Worm (Caenorhabditis elegans) whole organism, young adult: ENCODE measurements around the gene clec-119.
A peak's percentile ranks its signal among the peaks of the same experiment; 100 is the strongest.
"Not testable (repeated sequence)": the region's sequence is repeated elsewhere in the genome, so short reads cannot be mapped to it uniquely, and the experiment has no call there.

Experiments used
- C06A6.2 ChIP-seq: fragments of 200-800 bp; sonication (Bioruptor generic); conservative IDR thresholded peaks from 2 replicates; pipeline ENCODE4 v1.3.6; 2022; ENCODE audit warnings: missing genetic modification characterization, missing compliant biosample characterization
- D2030.7 ChIP-seq: fragments of 200-800 bp; sonication (Bioruptor generic); IDR thresholded peaks from 2 replicates; pipeline ENCODE4 v1.3.6; 2022; ENCODE audit warnings: missing genetic modification reagents, missing genetic modification characterization, missing compliant biosample characterization
- F10E7.11 ChIP-seq: sonication (generic microtip); optimal IDR thresholded peaks from 2 replicates; lab custom pipeline; 2017; ENCODE audit warnings: mild to moderate bottlenecking, missing genetic modification characterization, moderate library complexity, missing compliant biosample characterization
- F52B5.7 ChIP-seq: sonication (generic microtip); optimal IDR thresholded peaks from 2 replicates; lab custom pipeline; 2016; ENCODE audit warnings: mild to moderate bottlenecking, missing genetic modification characterization, missing compliant biosample characterization
- F55B11.4 ChIP-seq: sonication (generic microtip); optimal IDR thresholded peaks from 2 replicates; lab custom pipeline; 2016; ENCODE audit warnings: missing compliant biosample characterization, missing genetic modification characterization, borderline replicate concordance; ENCODE audit not compliant: insufficient read depth
- K11D2.4 ChIP-seq: fragments of 200-800 bp; sonication (Bioruptor generic); IDR thresholded peaks from 2 replicates; pipeline ENCODE4 v1.3.6; 2022; ENCODE audit warnings: missing genetic modification reagents, missing genetic modification characterization, missing compliant biosample characterization
- Y56A3A.18 ChIP-seq: fragments of 200-800 bp; sonication (Bioruptor generic); IDR thresholded peaks from 2 replicates; pipeline ENCODE4 v1.3.6; 2022; ENCODE audit warnings: missing genetic modification reagents, missing genetic modification characterization, missing compliant biosample characterization
- aptf-3 ChIP-seq: fragments of 200-800 bp; sonication (Bioruptor generic); IDR thresholded peaks from 2 replicates; pipeline ENCODE4 v1.3.6; 2022; ENCODE audit warnings: missing genetic modification characterization, missing compliant biosample characterization
- attf-3 ChIP-seq: fragments of 200-800 bp; sonication (Bioruptor generic); conservative IDR thresholded peaks from 2 replicates; pipeline ENCODE4 v1.3.6; 2022; ENCODE audit warnings: missing genetic modification reagents, missing genetic modification characterization, missing compliant biosample characterization
- cebp-1 ChIP-seq, 2 experiments: fragments of 200-800 bp in 1 of 2; sonication (Bioruptor generic) in 1 of 2; sonication (generic microtip) in 1 of 2; IDR thresholded peaks in 1 of 2; optimal IDR thresholded peaks in 1 of 2; 2 replicates each; pipeline versions ENCODE4 v1.3.6 to Lab custom; 2017 to 2022; ENCODE audit warnings: missing compliant biosample characterization in 2 of 2, missing genetic modification characterization in 2 of 2, mild to moderate bottlenecking in 1 of 2, missing genetic modification reagents in 1 of 2, moderate library complexity in 1 of 2
- ceh-40 ChIP-seq: fragments of 200-800 bp; sonication (Bioruptor generic); IDR thresholded peaks from 2 replicates; pipeline ENCODE4 v1.3.6; 2022; ENCODE audit warnings: missing genetic modification characterization, missing compliant biosample characterization
- ceh-91 ChIP-seq: fragments of 200-800 bp; sonication (Bioruptor generic); IDR thresholded peaks from 2 replicates; pipeline ENCODE4 v1.3.6; 2022; ENCODE audit warnings: missing genetic modification reagents, missing genetic modification characterization, missing compliant biosample characterization
- dox-1 ChIP-seq: fragments of 200-800 bp; sonication (Bioruptor generic); IDR thresholded peaks from 2 replicates; pipeline ENCODE4 v1.3.6; 2022; ENCODE audit warnings: missing genetic modification reagents, missing genetic modification characterization, missing compliant biosample characterization
- egl-18 ChIP-seq: fragments of 200-800 bp; sonication (Bioruptor generic); IDR thresholded peaks from 2 replicates; pipeline ENCODE4 v1.3.6; 2022; ENCODE audit warnings: missing genetic modification reagents, missing genetic modification characterization, missing compliant biosample characterization
- fkh-3 ChIP-seq: sonication (generic microtip); optimal IDR thresholded peaks from 2 replicates; lab custom pipeline; 2016; ENCODE audit warnings: mild to moderate bottlenecking, missing genetic modification characterization, missing compliant biosample characterization
- hsf-1 ChIP-seq: fragments of 200-800 bp; sonication (Bioruptor generic); IDR thresholded peaks from 2 replicates; pipeline ENCODE4 v1.3.6; 2022; ENCODE audit warnings: missing genetic modification reagents, missing genetic modification characterization, missing compliant biosample characterization
- let-526 ChIP-seq: fragments of 200-800 bp; sonication (Bioruptor generic); IDR thresholded peaks from 2 replicates; pipeline ENCODE4 v1.3.6; 2022; ENCODE audit warnings: missing genetic modification reagents, missing genetic modification characterization, missing compliant biosample characterization
- lin-54 ChIP-seq: fragments of 200-800 bp; sonication (Bioruptor generic); optimal IDR thresholded peaks from 2 replicates; lab custom pipeline; 2018; ENCODE audit warnings: mild to moderate bottlenecking, missing genetic modification characterization, missing compliant biosample characterization
- lir-1 ChIP-seq: fragments of 200-800 bp; sonication (Bioruptor generic); conservative IDR thresholded peaks from 2 replicates; pipeline ENCODE4 v1.3.6; 2022; ENCODE audit warnings: missing genetic modification reagents, missing genetic modification characterization, missing compliant biosample characterization
- madf-3 ChIP-seq: fragments of 200-800 bp; sonication (Bioruptor generic); IDR thresholded peaks from 2 replicates; pipeline ENCODE4 v1.3.6; 2022; ENCODE audit warnings: missing genetic modification reagents, missing genetic modification characterization, missing compliant biosample characterization
- mcd-1 ChIP-seq: fragments of 200-800 bp; sonication (Bioruptor generic); IDR thresholded peaks from 2 replicates; pipeline ENCODE4 v1.3.6; 2022; ENCODE audit warnings: missing genetic modification reagents, missing genetic modification characterization, missing compliant biosample characterization
- nhr-179 ChIP-seq: sonication (generic microtip); optimal IDR thresholded peaks from 2 replicates; lab custom pipeline; 2016; ENCODE audit warnings: mild to moderate bottlenecking, missing genetic modification characterization, missing compliant biosample characterization
- repo-1 ChIP-seq: sonication (generic microtip); optimal IDR thresholded peaks from 2 replicates; lab custom pipeline; 2017; ENCODE audit warnings: mild to moderate bottlenecking, missing genetic modification characterization, missing compliant biosample characterization
- rpc-1 ChIP-seq, 2 experiments: fragments of 150-350 bp in 1 of 2; sonication (generic microtip) in 1 of 2; optimal IDR thresholded peaks; 2 replicates each; lab custom pipeline; 2014 to 2018; ENCODE audit warnings: missing biosample characterization in 1 of 2, missing genetic modification characterization in 1 of 2, missing genetic modification reagents in 1 of 2, missing genotype in 1 of 2
- snpc-1.1 ChIP-seq: sonication (generic microtip); optimal IDR thresholded peaks from 2 replicates; lab custom pipeline; 2017; ENCODE audit warnings: missing genetic modification characterization, mild to moderate bottlenecking, missing compliant biosample characterization, antibody characterized with exemption, moderate library complexity, missing genotype, missing genetic modification reagents; ENCODE audit not compliant: insufficient read depth
- snpc-4 ChIP-seq, 5 experiments: fragments of 150-350 bp in 1 of 5; sonication (generic microtip) in 4 of 5; optimal IDR thresholded peaks; 2 replicates each; lab custom pipeline; 2014 to 2018; ENCODE audit warnings: missing genetic modification characterization in 5 of 5, missing biosample characterization in 3 of 5, antibody characterized with exemption in 2 of 5, mild to moderate bottlenecking in 2 of 5, missing compliant biosample characterization in 2 of 5, missing genotype in 2 of 5, moderate library complexity in 2 of 5, missing genetic modification reagents in 1 of 5
- somi-1 ChIP-seq: fragments of 200-800 bp; sonication (Bioruptor generic); optimal IDR thresholded peaks from 2 replicates; lab custom pipeline; 2018; ENCODE audit warnings: mild to moderate bottlenecking, missing genetic modification characterization, missing compliant biosample characterization
- zfh-2 ChIP-seq: fragments of 200-800 bp; sonication (Bioruptor generic); conservative IDR thresholded peaks from 2 replicates; pipeline ENCODE4 v1.3.6; 2022; ENCODE audit warnings: missing genetic modification reagents, missing genetic modification characterization, missing compliant biosample characterization
- ztf-22 ChIP-seq: fragments of 200-800 bp; sonication (Bioruptor generic); optimal IDR thresholded peaks from 2 replicates; lab custom pipeline; 2018; ENCODE audit warnings: mild to moderate bottlenecking, missing genetic modification characterization, moderate library complexity, missing compliant biosample characterization
- ztf-3 ChIP-seq: fragments of 200-800 bp; sonication (Bioruptor generic); optimal IDR thresholded peaks from 2 replicates; lab custom pipeline; 2018; ENCODE audit warnings: mild to moderate bottlenecking, missing genetic modification characterization, missing compliant biosample characterization

The clec-119 gene

DNA sequence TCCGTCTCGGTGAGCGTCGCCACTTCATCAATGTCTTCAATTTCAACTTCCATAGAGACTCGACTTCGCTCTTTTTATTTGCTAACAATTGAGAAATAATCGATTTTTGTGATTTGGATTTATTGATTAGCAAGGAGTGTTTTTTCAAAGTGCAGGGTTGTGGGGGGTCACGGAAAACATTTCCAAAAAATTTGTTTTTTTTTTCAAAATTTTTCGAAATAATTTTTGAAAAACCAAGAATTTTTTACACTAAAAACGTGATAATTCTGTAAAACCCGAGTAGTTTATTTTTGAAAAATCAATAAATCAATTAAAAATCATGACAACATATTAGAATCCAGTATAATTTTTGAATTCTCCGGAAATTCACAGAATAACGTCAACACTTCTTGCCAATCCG is 19.7 kb downstream of the clec-119 start, which contains the start of gene Y57G7A.5:
TSS of gene Y57G7A.5 (minus strand) at position 101 of the 400 bp plus-strand sequence.
- TF ChIP-seq snpc-4 (GFP tag; optimal IDR thresholded peaks at IDR 0.05; lab: Kevin White, UChicago), result no peak
- no peak for TF ChIP-seq snpc-4 (tag; optimal IDR thresholded peaks at IDR 0.05; lab: Kevin White, UChicago)
- TF ChIP-seq F52B5.7, result no peak
- no peak for TF ChIP-seq F55B11.4 (tag; lab: Kevin White, UChicago)

- TF ChIP-seq F10E7.11 (tag; lab: Kevin White, UChicago) (no peak), nhr-179 (no peak), ztf-3 (GFP tag; lab: Kevin White, UChicago) (no peak)
Observed at ce11 chrII:1276778-1277177, 21.0 kb downstream of the clec-119 start, which contains the start of gene Y57G7A.11. TSS of gene Y57G7A.11 (minus strand) at chrII:1276878.

DNA sequence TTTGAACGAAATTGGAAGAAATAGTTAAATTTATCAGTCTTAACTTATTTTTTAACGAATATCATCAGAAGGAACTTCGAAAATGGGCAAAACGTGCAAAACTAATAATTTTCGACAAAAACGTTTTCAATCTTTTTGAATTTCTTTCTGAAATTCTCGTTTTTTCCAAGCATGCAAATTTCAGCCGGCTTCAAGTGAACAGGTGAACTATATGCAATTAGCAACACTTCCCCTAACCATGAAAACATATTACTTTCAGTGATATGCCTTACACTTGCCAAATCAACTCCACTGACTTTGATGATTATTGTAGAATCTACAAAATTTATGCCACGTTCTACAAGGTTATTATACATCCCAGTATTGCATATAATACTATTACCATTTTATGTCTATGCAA is 22.6 kb downstream of the clec-119 start, which contains the start of gene srz-63:
TSS of gene srz-63 (plus strand) at position 301 of the 400 bp plus-strand sequence.
- not testable (repeated sequence) for TF ChIP-seq egl-18; madf-3 (GFP tag; lab: Robert Waterston, UW); C06A6.2 (GFP tag; lab: Robert Waterston, UW)

DNA sequence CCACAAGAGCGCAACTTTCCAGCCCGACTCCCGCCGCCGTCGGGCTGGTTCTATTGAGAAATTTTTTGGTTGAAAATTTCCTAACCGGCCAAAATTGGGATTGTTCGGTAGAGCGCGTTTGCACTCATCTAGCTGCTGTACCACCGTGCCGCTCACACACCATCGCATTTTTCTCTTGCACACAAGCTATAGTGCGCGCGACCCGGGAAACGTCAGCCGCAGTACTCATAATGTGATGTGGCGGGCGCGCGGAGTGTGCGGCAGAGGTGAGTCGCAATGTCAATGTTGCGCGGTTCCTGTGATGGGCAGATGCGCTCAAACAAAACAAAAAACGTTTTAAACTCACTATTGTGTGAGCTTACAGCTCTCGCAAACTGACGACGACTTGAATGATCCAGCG is 29.2 kb downstream of the clec-119 start:
- no peak for TF ChIP-seq ztf-22
- no peak for TF ChIP-seq K11D2.4 (GFP tag; lab: Robert Waterston, UW)
- TF ChIP-seq aptf-3 (GFP tag; lab: Robert Waterston, UW), result no peak
- TF ChIP-seq zfh-2 (GFP tag; lab: Robert Waterston, UW), result 0 out of 2 replicates have a peak, but pooled peaks have one; percentile 31
- no peak for TF ChIP-seq rpc-1 (optimal IDR thresholded peaks at IDR 0.05; lab: Kevin White, UChicago)
- TF ChIP-seq rpc-1 (tag; optimal IDR thresholded peaks at IDR 0.05; lab: Kevin White, UChicago), result peak; percentile 12
- peak; percentile 54 for TF ChIP-seq mcd-1 (GFP tag; lab: Robert Waterston, UW)
- no peak for TF ChIP-seq dox-1 (GFP tag; lab: Robert Waterston, UW)
- peak; percentile 77 for TF ChIP-seq snpc-1.1 (tag; lab: Kevin White, UChicago)
- TF ChIP-seq somi-1 (GFP tag; lab: Kevin White, UChicago), result no peak
- TF ChIP-seq egl-18, result no peak
- no peak for TF ChIP-seq repo-1 (tag; lab: Kevin White, UChicago)
- TF ChIP-seq snpc-4 (GFP tag; optimal IDR thresholded peaks at IDR 0.05; lab: Kevin White, UChicago), result peak; percentile 9
- no peak for TF ChIP-seq snpc-4 (tag; optimal IDR thresholded peaks at IDR 0.05; lab: Kevin White, UChicago)

DNA sequence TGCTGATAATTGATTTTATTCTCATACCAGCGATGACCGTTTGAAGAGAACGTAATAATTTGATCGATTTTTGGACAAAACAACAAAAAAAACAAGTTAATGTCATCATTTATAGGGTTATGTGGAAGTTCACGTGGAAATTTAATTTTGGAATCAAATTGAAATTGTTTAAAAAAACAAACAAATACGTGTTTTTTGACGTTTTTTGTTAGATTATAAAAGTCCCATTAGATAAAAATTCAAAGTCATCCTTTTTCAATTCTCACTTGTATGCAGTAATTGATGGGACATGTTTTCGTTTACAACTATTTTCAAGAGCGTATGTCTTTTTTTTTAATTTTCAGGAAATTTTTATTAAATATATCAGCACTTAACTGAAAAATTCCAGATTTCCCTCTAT is 29.8 kb downstream of the clec-119 start, which contains the start of the genes Y57G7A.6 and Y57G7A.3:
TSS of gene Y57G7A.6 (minus strand) at position 101 of the 400 bp plus-strand sequence.
TSS of gene Y57G7A.3 (plus strand) at position 269 of the 400 bp plus-strand sequence.
- no peak for TF ChIP-seq attf-3 (GFP tag; lab: Robert Waterston, UW)
- TF ChIP-seq lir-1 (GFP tag; lab: Robert Waterston, UW), result no peak
- no peak for TF ChIP-seq lin-54
- no peak for TF ChIP-seq C06A6.2 (GFP tag; lab: Robert Waterston, UW)
- TF ChIP-seq dox-1 (GFP tag; lab: Robert Waterston, UW), result no peak
- no peak for TF ChIP-seq zfh-2 (GFP tag; lab: Robert Waterston, UW)
- TF ChIP-seq let-526 (GFP tag; lab: Robert Waterston, UW), result no peak
- TF ChIP-seq hsf-1 (GFP tag; lab: Robert Waterston, UW), result no peak
- TF ChIP-seq cebp-1 (GFP tag; IDR thresholded peaks at IDR 0.05; lab: Robert Waterston, UW), result no peak
- TF ChIP-seq cebp-1 (tag; optimal IDR thresholded peaks at IDR 0.05; lab: Kevin White, UChicago), result no peak
- no peak for TF ChIP-seq Y56A3A.18 (GFP tag; lab: Robert Waterston, UW)
- TF ChIP-seq ceh-91 (GFP tag; lab: Robert Waterston, UW), result no peak
- TF ChIP-seq fkh-3, result no peak
- no peak for TF ChIP-seq ceh-40 (GFP tag; lab: Robert Waterston, UW)
- no peak for TF ChIP-seq D2030.7
